Fruit fly (Drosophila melanogaster) whole organism, embryonic: ENCODE measurements around the gene ClpP.
A peak's percentile ranks its signal among the peaks of the same experiment; 100 is the strongest.

ENCODE experiments used
- Bdp1 ChIP-seq: fragments of 200-800 bp; sonication (Bioruptor generic); optimal IDR thresholded peaks from 3 replicates; lab custom pipeline; 2016; ENCODE audit warnings: missing biosample characterization, missing genetic modification characterization
- CG10267 ChIP-seq: fragments of 200-800 bp; sonication (Bioruptor generic); optimal IDR thresholded peaks from 2 replicates; lab custom pipeline; 2018; ENCODE audit warnings: missing biosample characterization, mild to moderate bottlenecking, missing genetic modification characterization, moderate library complexity
- CG11696 ChIP-seq: fragments of 200-800 bp; sonication (Bioruptor generic); IDR thresholded peaks from 2 replicates; pipeline ENCODE4 v1.3.6; 2022; ENCODE audit warnings: missing biosample characterization, missing genetic modification characterization
- CG1233 ChIP-seq: fragments of 200-800 bp; sonication (Bioruptor generic); optimal IDR thresholded peaks from 4 replicates; lab custom pipeline; 2018; ENCODE audit warnings: missing biosample characterization, mild to moderate bottlenecking, missing genetic modification characterization
- CG12391 ChIP-seq: fragments of 200-800 bp; sonication (Bioruptor generic); optimal IDR thresholded peaks from 3 replicates; lab custom pipeline; 2018; ENCODE audit warnings: missing biosample characterization, mild to moderate bottlenecking, missing genetic modification characterization, moderate library complexity
- CG13624 ChIP-seq: fragments of 200-800 bp; sonication (Bioruptor generic); optimal IDR thresholded peaks from 2 replicates; lab custom pipeline; 2016; ENCODE audit warnings: missing biosample characterization, missing genetic modification characterization
- CG13894 ChIP-seq: fragments of 200-800 bp; sonication (Bioruptor generic); optimal IDR thresholded peaks from 3 replicates; lab custom pipeline; 2018; ENCODE audit warnings: missing biosample characterization, mild to moderate bottlenecking, missing genetic modification characterization, moderate library complexity
- CG15011 ChIP-seq: fragments of 200-800 bp; sonication (Bioruptor generic); optimal IDR thresholded peaks from 3 replicates; lab custom pipeline; 2018; ENCODE audit warnings: missing biosample characterization, mild to moderate bottlenecking, missing genetic modification characterization
- CG17361 ChIP-seq: fragments of 200-800 bp; sonication (Bioruptor generic); IDR thresholded peaks from 3 replicates; pipeline ENCODE4 v1.3.6; 2022; ENCODE audit warnings: missing biosample characterization, missing genetic modification characterization
- CG3065 ChIP-seq: fragments of 200-800 bp; sonication (Bioruptor generic); optimal IDR thresholded peaks from 2 replicates; lab custom pipeline; 2016; ENCODE audit warnings: missing biosample characterization, missing genetic modification characterization
- CG32767 ChIP-seq: fragments of 200-800 bp; sonication (Bioruptor generic); IDR thresholded peaks from 2 replicates; pipeline ENCODE4 v1.3.6; 2022; ENCODE audit warnings: missing biosample characterization, missing genetic modification characterization
- CG33557 ChIP-seq: fragments of 200-800 bp; sonication (Bioruptor generic); optimal IDR thresholded peaks from 2 replicates; lab custom pipeline; 2019; ENCODE audit warnings: missing biosample characterization, mild to moderate bottlenecking, missing genetic modification characterization, moderate library complexity
- CG4424 ChIP-seq: fragments of 200-800 bp; sonication (Bioruptor generic); optimal IDR thresholded peaks from 3 replicates; lab custom pipeline; 2016; ENCODE audit warnings: missing biosample characterization, missing genetic modification characterization
- CG5245 ChIP-seq: fragments of 200-800 bp; sonication (Bioruptor generic); optimal IDR thresholded peaks from 3 replicates; lab custom pipeline; 2016; ENCODE audit warnings: missing biosample characterization, missing genetic modification characterization
- CG6654 ChIP-seq: fragments of 200-800 bp; sonication (Bioruptor generic); optimal IDR thresholded peaks from 2 replicates; lab custom pipeline; 2017; ENCODE audit warnings: missing biosample characterization, mild to moderate bottlenecking, missing genetic modification characterization
- CG7357 ChIP-seq: fragments of 200-800 bp; sonication (Bioruptor generic); IDR thresholded peaks from 3 replicates; pipeline ENCODE4 v1.3.6; 2022; ENCODE audit warnings: missing biosample characterization, missing genetic modification characterization
- CG7556 ChIP-seq: fragments of 200-800 bp; sonication (Bioruptor generic); optimal IDR thresholded peaks from 2 replicates; lab custom pipeline; 2017; ENCODE audit warnings: missing biosample characterization, mild to moderate bottlenecking, missing genetic modification characterization
- CG7786 ChIP-seq: fragments of 200-800 bp; sonication (Bioruptor generic); optimal IDR thresholded peaks from 2 replicates; lab custom pipeline; 2016; ENCODE audit warnings: missing biosample characterization, missing genetic modification characterization
- CG9876 ChIP-seq: fragments of 200-800 bp; sonication (Bioruptor generic); optimal IDR thresholded peaks from 2 replicates; lab custom pipeline; 2016; ENCODE audit warnings: missing biosample characterization, missing genetic modification characterization
- CHES-1-like ChIP-seq: fragments of 200-800 bp; sonication (Bioruptor generic); optimal IDR thresholded peaks from 2 replicates; lab custom pipeline; 2016; ENCODE audit warnings: missing biosample characterization, missing genetic modification characterization
- Camta ChIP-seq: fragments of 200-800 bp; sonication (Bioruptor generic); optimal IDR thresholded peaks from 2 replicates; lab custom pipeline; 2016; ENCODE audit warnings: missing biosample characterization, missing genetic modification characterization
- CrebB ChIP-seq: fragments of 200-800 bp; sonication (Bioruptor generic); optimal IDR thresholded peaks from 3 replicates; lab custom pipeline; 2018; ENCODE audit warnings: missing biosample characterization, mild to moderate bottlenecking, missing genetic modification characterization
- Dip2 ChIP-seq: fragments of 200-800 bp; sonication (Bioruptor generic); IDR thresholded peaks from 2 replicates; pipeline ENCODE4 v1.3.6; 2022; ENCODE audit warnings: missing biosample characterization, missing genetic modification characterization
- Gug ChIP-seq: fragments of 200-800 bp; sonication (Bioruptor generic); IDR thresholded peaks from 4 replicates; pipeline ENCODE4 v1.3.6; 2022; ENCODE audit warnings: missing biosample characterization, missing genetic modification characterization
- Hsf ChIP-seq: fragments of 200-800 bp; sonication (Bioruptor generic); optimal IDR thresholded peaks from 3 replicates; lab custom pipeline; 2016; ENCODE audit warnings: missing biosample characterization, missing genetic modification characterization
- Lhr ChIP-seq: fragments of 200-800 bp; sonication (Bioruptor generic); optimal IDR thresholded peaks from 3 replicates; lab custom pipeline; 2017; ENCODE audit warnings: mild to moderate bottlenecking, missing biosample characterization, missing genetic modification reagents, missing genetic modification characterization
- Lim3 ChIP-seq: fragments of 200-800 bp; sonication (Bioruptor generic); IDR thresholded peaks from 2 replicates; pipeline ENCODE4 v1.3.6; 2022; ENCODE audit warnings: missing biosample characterization, missing genetic modification characterization
- MTF-1 ChIP-seq: fragments of 200-800 bp; sonication (Bioruptor generic); optimal IDR thresholded peaks from 2 replicates; lab custom pipeline; 2018; ENCODE audit warnings: missing biosample characterization, mild to moderate bottlenecking, missing genetic modification characterization, borderline replicate concordance
- Mad ChIP-seq: fragments of 200-800 bp; sonication (Bioruptor generic); optimal IDR thresholded peaks from 2 replicates; lab custom pipeline; 2016; ENCODE audit warnings: missing biosample characterization, missing genetic modification characterization
- Med ChIP-seq: fragments of 200-800 bp; sonication (Bioruptor generic); peaks from one replicate; lab custom pipeline; 2016; ENCODE audit warnings: missing biosample characterization, missing genetic modification characterization, mild to moderate bottlenecking, inconsistent platforms, moderate library complexity
- Optix ChIP-seq: fragments of 200-800 bp; sonication (Bioruptor generic); IDR thresholded peaks from 3 replicates; pipeline ENCODE4 v1.3.6; 2022; ENCODE audit warnings: missing biosample characterization, missing genetic modification characterization
- Side ChIP-seq: fragments of 200-800 bp; sonication (Bioruptor generic); optimal IDR thresholded peaks from 2 replicates; lab custom pipeline; 2016; ENCODE audit warnings: missing biosample characterization, missing genetic modification characterization
- Tbp ChIP-seq: fragments of >200 bp; optimal IDR thresholded peaks from 2 replicates; lab custom pipeline; 2018; ENCODE audit warnings: missing biosample characterization, missing genetic modification characterization
- ac ChIP-seq: fragments of 200-800 bp; sonication (Bioruptor generic); optimal IDR thresholded peaks from 3 replicates; lab custom pipeline; 2017; ENCODE audit warnings: missing biosample characterization, mild to moderate bottlenecking, missing genetic modification characterization
- fru ChIP-seq: fragments of >200 bp; optimal IDR thresholded peaks from 2 replicates; lab custom pipeline; 2017
- gfzf ChIP-seq: fragments of 200-800 bp; sonication (Bioruptor generic); optimal IDR thresholded peaks from 2 replicates; lab custom pipeline; 2016; ENCODE audit warnings: missing biosample characterization, mild to moderate bottlenecking, missing genetic modification characterization, moderate library complexity
- gro ChIP-seq: fragments of 200-800 bp; sonication (Bioruptor generic); optimal IDR thresholded peaks from 2 replicates; lab custom pipeline; 2016; ENCODE audit warnings: missing biosample characterization, missing genetic modification characterization
- gt ChIP-seq: fragments of 200-800 bp; sonication (Bioruptor generic); IDR thresholded peaks from 2 replicates; pipeline ENCODE4 v1.3.6; 2022; ENCODE audit warnings: missing biosample characterization, missing genetic modification characterization
- klu ChIP-seq: fragments of 200-800 bp; sonication (Bioruptor generic); IDR thresholded peaks from 2 replicates; pipeline ENCODE4 v1.3.6; 2022; ENCODE audit warnings: missing biosample characterization, missing genetic modification characterization
- luna ChIP-seq: fragments of 200-800 bp; sonication (Bioruptor generic); optimal IDR thresholded peaks from 2 replicates; lab custom pipeline; 2016; ENCODE audit warnings: missing biosample characterization, missing genetic modification characterization
- otp ChIP-seq: fragments of 200-800 bp; sonication (Bioruptor generic); IDR thresholded peaks from 3 replicates; pipeline ENCODE4, ENCODE4 v1.3.6; 2022; ENCODE audit warnings: missing biosample characterization, missing genetic modification characterization
- pfk ChIP-seq: fragments of 200-800 bp; sonication (Bioruptor generic); optimal IDR thresholded peaks from 2 replicates; lab custom pipeline; 2018; ENCODE audit warnings: missing biosample characterization, mild to moderate bottlenecking, missing genetic modification characterization, moderate library complexity
- pnt ChIP-seq: fragments of 200-800 bp; sonication (Bioruptor generic); optimal IDR thresholded peaks from 3 replicates; lab custom pipeline; 2016; ENCODE audit warnings: missing biosample characterization, missing genetic modification characterization
- pros ChIP-seq: fragments of 200-800 bp; sonication (Bioruptor generic); optimal IDR thresholded peaks from 3 replicates; lab custom pipeline; 2019; ENCODE audit warnings: missing biosample characterization, mild to moderate bottlenecking, missing genetic modification characterization, moderate library complexity
- seq ChIP-seq: fragments of 200-800 bp; sonication (Bioruptor generic); IDR thresholded peaks from 2 replicates; pipeline ENCODE4 v1.3.6; 2022; ENCODE audit warnings: missing biosample characterization, missing genetic modification characterization
- sima ChIP-seq: fragments of 200-800 bp; sonication (Bioruptor generic); optimal IDR thresholded peaks from 2 replicates; lab custom pipeline; 2016; ENCODE audit warnings: missing biosample characterization, missing genetic modification characterization
- sisA ChIP-seq: fragments of 200-800 bp; sonication (Bioruptor generic); IDR thresholded peaks from 2 replicates; pipeline ENCODE4 v1.3.6; 2022; ENCODE audit warnings: missing biosample characterization, missing genetic modification characterization
- sob ChIP-seq: fragments of 200-800 bp; sonication (Bioruptor generic); IDR thresholded peaks from 2 replicates; pipeline ENCODE4 v1.3.6; 2022; ENCODE audit warnings: missing biosample characterization, missing genetic modification characterization
- sr ChIP-seq: fragments of 200-800 bp; sonication (Bioruptor generic); IDR thresholded peaks from 3 replicates; pipeline ENCODE4 v1.3.6; 2022; ENCODE audit warnings: missing biosample characterization, missing genetic modification characterization
- tgo ChIP-seq: fragments of 200-800 bp; sonication (Bioruptor generic); IDR thresholded peaks from 3 replicates; pipeline ENCODE4 v1.3.6; 2022; ENCODE audit warnings: missing biosample characterization, missing genetic modification characterization
- unpg ChIP-seq: fragments of 200-800 bp; sonication (Bioruptor generic); optimal IDR thresholded peaks from 3 replicates; lab custom pipeline; 2018; ENCODE audit warnings: missing biosample characterization, mild to moderate bottlenecking, missing genetic modification characterization, moderate library complexity
- vnd ChIP-seq: fragments of 200-800 bp; sonication (Bioruptor generic); IDR thresholded peaks from 3 replicates; pipeline ENCODE4 v1.3.6; 2022; ENCODE audit warnings: missing biosample characterization, missing genetic modification characterization; ENCODE audit not compliant: partially characterized antibody
- yki ChIP-seq: fragments of >200 bp; optimal IDR thresholded peaks from 3 replicates; lab custom pipeline; 2018
- z ChIP-seq: fragments of 200-800 bp; sonication (Bioruptor generic); IDR thresholded peaks from 3 replicates; pipeline ENCODE4 v1.3.6; 2022; ENCODE audit warnings: missing biosample characterization, missing genetic modification characterization

ClpP gene

dm6 chr2L:10351130-10351529 lies 5.5 kb upstream of the ClpP start (continued):
- TF ChIP-seq Hsf (GFP tag; lab: Kevin White, UChicago) (no peak), tgo (GFP tag; lab: Robert Waterston, UW) (peak; percentile 36; the same call in 1 of the 3 replicates), CG11696 (GFP tag; lab: Robert Waterston, UW) (no peak), sisA (GFP tag; lab: Robert Waterston, UW) (no peak), pfk (GFP tag; lab: Kevin White, UChicago) (no peak), Mad (no peak), Lim3 (no peak), CG10267 (peak; percentile 25), vnd (GFP tag; lab: Robert Waterston, UW) (no peak), CHES-1-like (GFP tag; lab: Kevin White, UChicago) (no peak), CG5245 (GFP tag; lab: Kevin White, UChicago) (no peak), CG9876 (no peak), CG13624 (GFP tag; lab: Kevin White, UChicago) (no peak), gfzf (no peak), ac (GFP tag; lab: Kevin White, UChicago) (no peak), CG7786 (no peak), Dip2 (GFP tag; lab: Robert Waterston, UW) (no peak), CG33557 (GFP tag; lab: Kevin White, UChicago) (peak; percentile 28), Gug (GFP tag; lab: Robert Waterston, UW) (no peak), pros (GFP tag; lab: Kevin White, UChicago) (peak; percentile 33), sr (GFP tag; lab: Robert Waterston, UW) (no peak), CG13894 (tag; lab: Kevin White, UChicago) (no peak), Med (GFP tag; lab: Kevin White, UChicago) (peak; percentile 61), yki (lab: Kevin White, UChicago) (no peak), CG3065 (GFP tag; lab: Kevin White, UChicago) (no peak), Optix (GFP tag; lab: Robert Waterston, UW) (no peak), sob (no peak), gt (GFP tag; lab: Robert Waterston, UW) (no peak), CG17361 (GFP tag; lab: Robert Waterston, UW) (peak; percentile 44; the same call in 1 of the 3 replicates), otp (GFP tag; lab: Robert Waterston, UW) (no peak), Camta (no peak), CG12391 (tag; lab: Kevin White, UChicago) (peak; percentile 23), gro (GFP tag; lab: Kevin White, UChicago) (no peak), Tbp (no peak), z (no peak), CG1233 (GFP tag; lab: Kevin White, UChicago) (no peak), sima (GFP tag; lab: Kevin White, UChicago) (no peak), Bdp1 (no peak), CG7357 (GFP tag; lab: Robert Waterston, UW) (0 out of 3 replicates have a peak, but pooled peaks have one; percentile 17), seq (GFP tag; lab: Robert Waterston, UW) (no peak), klu (GFP tag; lab: Robert Waterston, UW) (no peak), unpg (GFP tag; lab: Kevin White, UChicago) (no peak), CG6654 (GFP tag; lab: Kevin White, UChicago) (no peak), luna (no peak), CG4424 (GFP tag; lab: Kevin White, UChicago) (no peak), Lhr (GFP tag; lab: Kevin White, UChicago) (peak; percentile 6), MTF-1 (no peak), CG15011 (GFP tag; lab: Kevin White, UChicago) (no peak), pnt (GFP tag; lab: Kevin White, UChicago) (peak; percentile 2), Side (GFP tag; lab: Kevin White, UChicago) (no peak), CG32767 (GFP tag; lab: Robert Waterston, UW) (no peak), CrebB (tag; lab: Kevin White, UChicago) (no peak), fru (no peak), CG7556 (GFP tag; lab: Kevin White, UChicago) (no peak)
